Fruit fly (Drosophila melanogaster) whole organism, pupa: ENCODE data around the gene ppk5.

Experiments
- CG10348 ChIP-seq: fragments of 200-800 bp; sonication (Bioruptor generic); IDR thresholded peaks from 2 replicates; pipeline ENCODE4 v1.3.6; 2022; ENCODE audit warnings: missing biosample characterization, missing genetic modification characterization
- CG15710 ChIP-seq: fragments of 200-800 bp; sonication (Bioruptor generic); optimal IDR thresholded peaks from 2 replicates; lab custom pipeline; 2018; ENCODE audit warnings: missing biosample characterization, mild to moderate bottlenecking, missing genetic modification characterization, moderate library complexity
- CG17806 ChIP-seq: fragments of 200-800 bp; sonication (Bioruptor generic); optimal IDR thresholded peaks from 2 replicates; lab custom pipeline; 2018; ENCODE audit warnings: missing biosample characterization, mild to moderate bottlenecking, missing genetic modification characterization, moderate library complexity
- CG34367 ChIP-seq: fragments of 200-800 bp; sonication (Bioruptor generic); optimal IDR thresholded peaks from 2 replicates; lab custom pipeline; 2018; ENCODE audit warnings: missing biosample characterization, mild to moderate bottlenecking, missing genetic modification characterization
- CG8301 ChIP-seq: fragments of 200-800 bp; sonication (Bioruptor generic); optimal IDR thresholded peaks from 2 replicates; lab custom pipeline; 2018; ENCODE audit warnings: missing biosample characterization, mild to moderate bottlenecking, missing genetic modification characterization
- D1 ChIP-seq: fragments of 200-800 bp; sonication (Bioruptor generic); optimal IDR thresholded peaks from 2 replicates; lab custom pipeline; 2018; ENCODE audit warnings: missing biosample characterization, mild to moderate bottlenecking, missing genetic modification characterization, moderate library complexity
- Pif1B ChIP-seq: fragments of 200-800 bp; sonication (Bioruptor generic); optimal IDR thresholded peaks from 3 replicates; lab custom pipeline; 2016; ENCODE audit warnings: missing biosample characterization, missing genetic modification characterization
- Snoo ChIP-seq: fragments of 200-800 bp; sonication (Bioruptor generic); optimal IDR thresholded peaks from 3 replicates; lab custom pipeline; 2017; ENCODE audit warnings: missing biosample characterization, mild to moderate bottlenecking, missing genetic modification characterization, inconsistent platforms
- fd96Ca ChIP-seq: fragments of 200-800 bp; sonication (Bioruptor generic); IDR thresholded peaks from 3 replicates; pipeline ENCODE4 v1.3.6; 2022; ENCODE audit warnings: missing biosample characterization, missing genetic modification characterization
- gl ChIP-seq: fragments of 200-800 bp; sonication (Bioruptor generic); optimal IDR thresholded peaks from 2 replicates; lab custom pipeline; 2018; ENCODE audit warnings: missing biosample characterization, mild to moderate bottlenecking, missing genetic modification characterization
- rn ChIP-seq: fragments of 200-800 bp; sonication (Bioruptor generic); IDR thresholded peaks from 2 replicates; pipeline ENCODE4 v1.3.6; 2022; ENCODE audit warnings: missing biosample characterization, missing genetic modification characterization

dm6 chr3L:21523059-21523836, 11.2 kb upstream of the ppk5 start, which contains the start of gene CG7611:
- no peak for TF ChIP-seq Pif1B
- no peak for TF ChIP-seq D1 (tag; lab: Kevin White, UChicago)
- no peak for TF ChIP-seq rn (GFP tag; lab: Robert Waterston, UW)
- no peak for TF ChIP-seq CG17806 (tag; lab: Kevin White, UChicago)
- TF ChIP-seq gl (tag; lab: Kevin White, UChicago): no peak
- no peak for TF ChIP-seq CG8301 (tag; lab: Kevin White, UChicago)
- TF ChIP-seq CG34367 (tag; lab: Kevin White, UChicago): no peak
- TF ChIP-seq fd96Ca (GFP tag; lab: Robert Waterston, UW): no peak
- TF ChIP-seq CG15710: no peak
- no peak for TF ChIP-seq Snoo (tag; lab: Kevin White, UChicago)
- TF ChIP-seq CG10348 (GFP tag; lab: Robert Waterston, UW): no peak
